Worm (Caenorhabditis elegans) whole organism, young adult: ENCODE data around the gene M176.10.

Experiments
- F49E8.2 ChIP-seq: sonication (generic microtip); optimal IDR thresholded peaks from 3 replicates; lab custom pipeline; 2017; ENCODE audit warnings: missing genetic modification characterization, mild to moderate bottlenecking, missing compliant biosample characterization, antibody characterized with exemption, moderate library complexity; ENCODE audit not compliant: insufficient read depth
- F52B5.7 ChIP-seq: sonication (generic microtip); optimal IDR thresholded peaks from 2 replicates; lab custom pipeline; 2016; ENCODE audit warnings: mild to moderate bottlenecking, missing genetic modification characterization, missing compliant biosample characterization
- F57C9.4 ChIP-seq: sonication (generic microtip); optimal IDR thresholded peaks from 2 replicates; lab custom pipeline; 2017; ENCODE audit warnings: mild to moderate bottlenecking, missing genetic modification characterization, missing compliant biosample characterization
- K11D2.4 ChIP-seq: fragments of 200-800 bp; sonication (Bioruptor generic); IDR thresholded peaks from 2 replicates; pipeline ENCODE4 v1.3.6; 2022; ENCODE audit warnings: missing genetic modification reagents, missing genetic modification characterization, missing compliant biosample characterization
- K12H6.12 ChIP-seq: fragments of 200-800 bp; sonication (Bioruptor generic); optimal IDR thresholded peaks from 2 replicates; lab custom pipeline; 2018; ENCODE audit warnings: mild to moderate bottlenecking, missing genetic modification characterization, missing compliant biosample characterization
- Y67H2A.10 ChIP-seq: fragments of 200-800 bp; sonication (Bioruptor generic); conservative IDR thresholded peaks from 2 replicates; pipeline ENCODE4 v1.3.6; 2022; ENCODE audit warnings: missing genetic modification reagents, missing genetic modification characterization, missing compliant biosample characterization
- ZK185.1 ChIP-seq: sonication (generic microtip); optimal IDR thresholded peaks from 2 replicates; lab custom pipeline; 2016; ENCODE audit warnings: mild to moderate bottlenecking, missing genetic modification characterization, missing compliant biosample characterization; ENCODE audit not compliant: poor library complexity, severe bottlenecking
- akir-1 ChIP-seq: fragments of 200-800 bp; sonication (Bioruptor generic); optimal IDR thresholded peaks from 2 replicates; lab custom pipeline; 2018; ENCODE audit warnings: mild to moderate bottlenecking, missing genetic modification characterization, moderate library complexity, missing compliant biosample characterization
- ama-1 ChIP-seq, 3 experiments: fragments of 150-350 bp in 1 of 3; sonication (generic microtip) in 2 of 3; optimal IDR thresholded peaks; 2 replicates each; lab custom pipeline; 2014 to 2018; ENCODE audit warnings: missing biosample characterization in 2 of 3, missing genetic modification characterization in 2 of 3, missing genetic modification reagents in 2 of 3
- athp-1 ChIP-seq: sonication (generic microtip); optimal IDR thresholded peaks from 2 replicates; lab custom pipeline; 2017; ENCODE audit warnings: mild to moderate bottlenecking, missing genetic modification characterization, missing compliant biosample characterization
- attf-5 ChIP-seq: fragments of 200-800 bp; sonication (Bioruptor generic); optimal IDR thresholded peaks from 2 replicates; lab custom pipeline; 2018; ENCODE audit warnings: mild to moderate bottlenecking, missing genetic modification characterization, missing compliant biosample characterization
- attf-6 ChIP-seq: fragments of 200-800 bp; sonication (Bioruptor generic); IDR thresholded peaks from 2 replicates; pipeline ENCODE4 v1.3.6; 2022; ENCODE audit warnings: missing genetic modification reagents, missing genetic modification characterization, missing compliant biosample characterization
- bed-1 ChIP-seq: fragments of 200-800 bp; sonication (Bioruptor generic); IDR thresholded peaks from 2 replicates; pipeline ENCODE4 v1.3.6; 2022; ENCODE audit warnings: missing genetic modification reagents, missing genetic modification characterization, missing compliant biosample characterization
- bed-2 ChIP-seq: fragments of 200-800 bp; sonication (Bioruptor generic); IDR thresholded peaks from 2 replicates; pipeline ENCODE4 v1.3.6; 2022; ENCODE audit warnings: missing genetic modification reagents, missing genetic modification characterization, missing compliant biosample characterization
- ccch-3 ChIP-seq: fragments of 200-800 bp; sonication (Bioruptor generic); optimal IDR thresholded peaks from 2 replicates; lab custom pipeline; 2018; ENCODE audit warnings: mild to moderate bottlenecking, missing genetic modification characterization, missing compliant biosample characterization
- ceh-100 ChIP-seq: fragments of 200-800 bp; sonication (Bioruptor generic); IDR thresholded peaks from 2 replicates; pipeline ENCODE4 v1.3.6; 2022; ENCODE audit warnings: missing genetic modification reagents, missing genetic modification characterization, missing compliant biosample characterization
- ceh-27 ChIP-seq: fragments of 200-800 bp; sonication (Bioruptor generic); optimal IDR thresholded peaks from 2 replicates; lab custom pipeline; 2018; ENCODE audit warnings: mild to moderate bottlenecking, missing genetic modification characterization, moderate library complexity, missing compliant biosample characterization
- fkh-3 ChIP-seq: sonication (generic microtip); optimal IDR thresholded peaks from 2 replicates; lab custom pipeline; 2016; ENCODE audit warnings: mild to moderate bottlenecking, missing genetic modification characterization, missing compliant biosample characterization
- gei-17 ChIP-seq: fragments of 200-800 bp; sonication (Bioruptor generic); optimal IDR thresholded peaks from 2 replicates; lab custom pipeline; 2018; ENCODE audit warnings: mild to moderate bottlenecking, missing genetic modification characterization, missing compliant biosample characterization
- him-1 ChIP-seq: sonication (generic microtip); optimal IDR thresholded peaks from 2 replicates; lab custom pipeline; 2016; ENCODE audit warnings: missing genotype, missing genetic modification reagents, missing genetic modification characterization, missing compliant biosample characterization
- hlh-26 ChIP-seq: fragments of 200-800 bp; sonication (Bioruptor generic); conservative IDR thresholded peaks from 2 replicates; pipeline ENCODE4 v1.3.6; 2022; ENCODE audit warnings: missing genetic modification reagents, missing genetic modification characterization, missing compliant biosample characterization
- let-607 ChIP-seq, 2 experiments: fragments of 200-800 bp in 1 of 2; sonication (Bioruptor generic) in 1 of 2; sonication (generic microtip) in 1 of 2; optimal IDR thresholded peaks; 2 replicates each; lab custom pipeline; 2016 to 2018; ENCODE audit warnings: mild to moderate bottlenecking in 2 of 2, missing compliant biosample characterization in 2 of 2, missing genetic modification characterization in 2 of 2, moderate library complexity in 2 of 2, missing genotype in 1 of 2
- lin-35 ChIP-seq, 3 experiments: fragments of 150-350 bp in 2 of 3; sonication (generic microtip) in 1 of 3; optimal IDR thresholded peaks; 2 replicates each; lab custom pipeline; 2014 to 2018; ENCODE audit warnings: missing biosample characterization in 3 of 3, missing genetic modification characterization in 3 of 3, missing genetic modification reagents in 3 of 3
- madf-10 ChIP-seq: sonication (generic microtip); optimal IDR thresholded peaks from 2 replicates; lab custom pipeline; 2016; ENCODE audit warnings: mild to moderate bottlenecking, missing genetic modification characterization, missing compliant biosample characterization
- madf-6 ChIP-seq: fragments of 200-800 bp; sonication (Bioruptor generic); IDR thresholded peaks from 2 replicates; pipeline ENCODE4 v1.3.6; 2022; ENCODE audit warnings: missing genetic modification reagents, missing genetic modification characterization, missing compliant biosample characterization
- nfya-1 ChIP-seq: sonication (generic microtip); optimal IDR thresholded peaks from 2 replicates; lab custom pipeline; 2017; ENCODE audit warnings: antibody characterized with exemption, missing compliant biosample characterization, missing genetic modification characterization, borderline replicate concordance; ENCODE audit not compliant: insufficient read depth
- nhr-27 ChIP-seq: fragments of 200-800 bp; sonication (Bioruptor generic); optimal IDR thresholded peaks from 2 replicates; lab custom pipeline; 2018; ENCODE audit warnings: mild to moderate bottlenecking, missing genetic modification characterization, moderate library complexity, missing compliant biosample characterization
- nhr-90 ChIP-seq: sonication (generic microtip); optimal IDR thresholded peaks from 2 replicates; lab custom pipeline; 2016; ENCODE audit warnings: missing genotype, mild to moderate bottlenecking, missing genetic modification characterization, missing compliant biosample characterization
- pha-4 ChIP-seq: fragments of 150-350 bp; sonication (generic microtip); optimal IDR thresholded peaks from 2 replicates; lab custom pipeline; 2014; ENCODE audit warnings: missing biosample characterization, missing genetic modification reagents, missing genetic modification characterization
- repo-1 ChIP-seq: sonication (generic microtip); optimal IDR thresholded peaks from 2 replicates; lab custom pipeline; 2017; ENCODE audit warnings: mild to moderate bottlenecking, missing genetic modification characterization, missing compliant biosample characterization
- sdz-38 ChIP-seq: sonication (generic microtip); optimal IDR thresholded peaks from 2 replicates; lab custom pipeline; 2016; ENCODE audit warnings: missing genotype, missing genetic modification characterization, missing compliant biosample characterization
- snpc-1.1 ChIP-seq: sonication (generic microtip); optimal IDR thresholded peaks from 2 replicates; lab custom pipeline; 2017; ENCODE audit warnings: missing genetic modification characterization, mild to moderate bottlenecking, missing compliant biosample characterization, antibody characterized with exemption, moderate library complexity, missing genotype, missing genetic modification reagents; ENCODE audit not compliant: insufficient read depth
- snpc-4 ChIP-seq, 5 experiments: fragments of 150-350 bp in 1 of 5; sonication (generic microtip) in 4 of 5; optimal IDR thresholded peaks; 2 replicates each; lab custom pipeline; 2014 to 2018; ENCODE audit warnings: missing genetic modification characterization in 5 of 5, missing biosample characterization in 3 of 5, antibody characterized with exemption in 2 of 5, mild to moderate bottlenecking in 2 of 5, missing compliant biosample characterization in 2 of 5, missing genotype in 2 of 5, moderate library complexity in 2 of 5, missing genetic modification reagents in 1 of 5
- tbp1 ChIP-seq: fragments of 200-800 bp; sonication (Bioruptor generic); optimal IDR thresholded peaks from 2 replicates; lab custom pipeline; 2018; ENCODE audit warnings: mild to moderate bottlenecking, missing genetic modification characterization, missing compliant biosample characterization
- unc-62 ChIP-seq: fragments of 150-350 bp; optimal IDR thresholded peaks from 2 replicates; lab custom pipeline; 2014; ENCODE audit warnings: missing biosample characterization, missing genetic modification reagents, missing genetic modification characterization
- ztf-25 ChIP-seq: fragments of 200-800 bp; sonication (Bioruptor generic); IDR thresholded peaks from 2 replicates; pipeline ENCODE4 v1.3.6; 2022; ENCODE audit warnings: missing genetic modification reagents, missing genetic modification characterization, missing compliant biosample characterization

Gene M176.10

ce11 chrII:9403087-9403486, 22.9 kb downstream of the M176.10 start, which contains the start of gene Y51B9A.6:
TSS of gene Y51B9A.6 (minus strand) at chrII:9403187.
- TF ChIP-seq nhr-90 (tag; lab: Kevin White, UChicago), result no peak
- no peak for TF ChIP-seq nhr-27 (tag; lab: Kevin White, UChicago)
- no peak for TF ChIP-seq madf-6 (GFP tag; lab: Robert Waterston, UW)
- TF ChIP-seq attf-5 (GFP tag; lab: Kevin White, UChicago), result no peak
- no peak for TF ChIP-seq repo-1
- no peak for TF ChIP-seq bed-2 (GFP tag; lab: Robert Waterston, UW)

ce11 chrII:9399746-9400145, 26.2 kb downstream of the M176.10 start, which contains the start of gene Y51B9A.7:
TSS of gene Y51B9A.7 (plus strand) at chrII:9400046.
- no peak for TF ChIP-seq F49E8.2 (tag; lab: Kevin White, UChicago)
- no peak for TF ChIP-seq nhr-90 (tag; lab: Kevin White, UChicago)
- no peak for TF ChIP-seq F52B5.7 (tag; lab: Kevin White, UChicago)
- no peak for TF ChIP-seq gei-17 (GFP tag; lab: Kevin White, UChicago)
- no peak for TF ChIP-seq him-1 (tag; lab: Kevin White, UChicago)
- no peak for TF ChIP-seq snpc-1.1
- TF ChIP-seq unc-62 (GFP tag; lab: Kevin White, UChicago), result no peak

- TF ChIP-seq ama-1 (optimal IDR thresholded peaks at IDR 0.05; lab: Kevin White, UChicago) (no peak), ama-1 (GFP tag; optimal IDR thresholded peaks at IDR 0.05; lab: Kevin White, UChicago) (no peak), athp-1 (tag; lab: Kevin White, UChicago) (no peak)
Measured at ce11 chrII:9398370-9398901, 27.5 kb downstream of the M176.10 start, which contains the start of the genes Y51B9A.14 and Y51B9A.8. TSS of gene Y51B9A.14 (minus strand) at chrII:9398470. TSS of gene Y51B9A.8 (plus strand) at chrII:9398851.

- TF ChIP-seq hlh-26 (GFP tag; lab: Robert Waterston, UW) (no peak), snpc-4 (GFP tag; optimal IDR thresholded peaks at IDR 0.05; lab: Kevin White, UChicago) (no peak), snpc-4 (tag; optimal IDR thresholded peaks at IDR 0.05; lab: Kevin White, UChicago) (no peak), ZK185.1 (tag; lab: Kevin White, UChicago) (no peak), F49E8.2 (tag; lab: Kevin White, UChicago) (no peak), K12H6.12 (tag; lab: Kevin White, UChicago) (no peak), fkh-3 (tag; lab: Kevin White, UChicago) (no peak)
- TF ChIP-seq, all 124 proteins: peak for 0
Measured at ce11 chrII:9397496-9397895, 28.5 kb downstream of the M176.10 start, which contains the start of gene Y51B9A.9. TSS of gene Y51B9A.9 (minus strand) at chrII:9397596.

- TF ChIP-seq attf-5 (GFP tag; lab: Kevin White, UChicago) (no peak), sdz-38 (tag; lab: Kevin White, UChicago) (no peak), let-607 (tag; optimal IDR thresholded peaks at IDR 0.05; lab: Kevin White, UChicago) (no peak), ceh-27 (GFP tag; lab: Kevin White, UChicago) (no peak), Y67H2A.10 (GFP tag; lab: Robert Waterston, UW) (no peak), ccch-3 (GFP tag; lab: Kevin White, UChicago) (no peak), F57C9.4 (no peak)
Measured at ce11 chrII:9392724-9393123, 33.3 kb downstream of the M176.10 start, which contains the start of gene lido-17. TSS of gene lido-17 (minus strand) at chrII:9392824.

ce11 chrII:9385241-9385640, 40.7 kb downstream of the M176.10 start, which contains the start of gene C06C3.7:
TSS of gene C06C3.7 (plus strand) at chrII:9385541.
- TF ChIP-seq ceh-100 (no peak), snpc-1.1 (no peak), madf-10 (tag; lab: Kevin White, UChicago) (no peak), tbp1 (GFP tag; lab: Kevin White, UChicago) (no peak), bed-1 (GFP tag; lab: Robert Waterston, UW) (no peak), K11D2.4 (GFP tag; lab: Robert Waterston, UW) (no peak), akir-1 (no peak), nfya-1 (tag; lab: Kevin White, UChicago) (no peak), lin-35 (GFP tag; optimal IDR thresholded peaks at IDR 0.05; lab: Kevin White, UChicago) (no peak), ztf-25 (GFP tag; lab: Robert Waterston, UW) (no peak), attf-6 (GFP tag; lab: Robert Waterston, UW) (no peak), pha-4 (tag; lab: Kevin White, UChicago) (no peak), nhr-90 (tag; lab: Kevin White, UChicago) (no peak)
